Fruit fly (Drosophila melanogaster) whole organism, embryonic: ENCODE measurements around the gene SCCRO.

Experiments used
- CG10209 ChIP-seq: fragments of 200-800 bp; sonication (Bioruptor generic); optimal IDR thresholded peaks from 3 replicates; lab custom pipeline; 2017; ENCODE audit warnings: missing biosample characterization, mild to moderate bottlenecking, missing genetic modification characterization, missing genetic modification reagents
- CG11085 ChIP-seq: fragments of 200-800 bp; sonication (Bioruptor generic); IDR thresholded peaks from 2 replicates; pipeline ENCODE4 v1.3.6; 2022; ENCODE audit warnings: missing biosample characterization, missing genetic modification characterization
- CG11093 ChIP-seq: fragments of 200-800 bp; sonication (Bioruptor generic); IDR thresholded peaks from 3 replicates; pipeline ENCODE4 v1.3.6; 2022; ENCODE audit warnings: missing biosample characterization, missing genetic modification characterization
- CG11695 ChIP-seq: fragments of 200-800 bp; sonication (Bioruptor generic); IDR thresholded peaks from 3 replicates; pipeline ENCODE4 v1.3.6; 2022; ENCODE audit warnings: missing biosample characterization, missing genetic modification characterization
- CG11723 ChIP-seq: fragments of 200-800 bp; sonication (Bioruptor generic); optimal IDR thresholded peaks from 2 replicates; lab custom pipeline; 2017; ENCODE audit warnings: missing biosample characterization, mild to moderate bottlenecking, missing genetic modification characterization
- CG12071 ChIP-seq: fragments of 200-800 bp; sonication (Bioruptor generic); optimal IDR thresholded peaks from 3 replicates; lab custom pipeline; 2018; ENCODE audit warnings: missing biosample characterization, mild to moderate bottlenecking, missing genetic modification characterization
- CG12236 ChIP-seq: fragments of 200-800 bp; sonication (Bioruptor generic); optimal IDR thresholded peaks from 2 replicates; lab custom pipeline; 2016; ENCODE audit warnings: missing biosample characterization, missing genetic modification characterization
- CG13296 ChIP-seq: fragments of 200-800 bp; sonication (Bioruptor generic); optimal IDR thresholded peaks from 3 replicates; lab custom pipeline; 2018; ENCODE audit warnings: missing biosample characterization, mild to moderate bottlenecking, missing genetic modification characterization
- CG13894 ChIP-seq: fragments of 200-800 bp; sonication (Bioruptor generic); optimal IDR thresholded peaks from 3 replicates; lab custom pipeline; 2018; ENCODE audit warnings: missing biosample characterization, mild to moderate bottlenecking, missing genetic modification characterization, moderate library complexity
- CG14860 ChIP-seq: fragments of 200-800 bp; sonication (Bioruptor generic); IDR thresholded peaks from 3 replicates; pipeline ENCODE4 v1.3.6; 2022; ENCODE audit warnings: missing biosample characterization, missing genetic modification characterization; ENCODE audit not compliant: partially characterized antibody
- CG1603 ChIP-seq: fragments of 200-800 bp; sonication (Bioruptor generic); optimal IDR thresholded peaks from 2 replicates; lab custom pipeline; 2019; ENCODE audit warnings: missing biosample characterization, mild to moderate bottlenecking, missing genetic modification characterization, moderate library complexity
- CG16779 ChIP-seq: fragments of 200-800 bp; sonication (Bioruptor generic); IDR thresholded peaks from 2 replicates; pipeline ENCODE4 v1.3.6; 2022; ENCODE audit warnings: missing biosample characterization, missing genetic modification characterization
- CG17361 ChIP-seq: fragments of 200-800 bp; sonication (Bioruptor generic); IDR thresholded peaks from 3 replicates; pipeline ENCODE4 v1.3.6; 2022; ENCODE audit warnings: missing biosample characterization, missing genetic modification characterization
- CG18476 ChIP-seq: fragments of 200-800 bp; sonication (Bioruptor generic); optimal IDR thresholded peaks from 2 replicates; lab custom pipeline; 2016; ENCODE audit warnings: missing biosample characterization, mild to moderate bottlenecking, missing genetic modification characterization
- CG18764 ChIP-seq: fragments of 200-800 bp; sonication (Bioruptor generic); optimal IDR thresholded peaks from 3 replicates; lab custom pipeline; 2016; ENCODE audit warnings: missing biosample characterization, missing genetic modification characterization
- CG2199 ChIP-seq: fragments of 200-800 bp; sonication (Bioruptor generic); IDR thresholded peaks from 3 replicates; pipeline ENCODE4 v1.3.6; 2022; ENCODE audit warnings: missing biosample characterization, missing genetic modification characterization
- CG2678 ChIP-seq: fragments of 200-800 bp; sonication (Bioruptor generic); optimal IDR thresholded peaks from 3 replicates; lab custom pipeline; 2019; ENCODE audit warnings: missing biosample characterization, mild to moderate bottlenecking, missing genetic modification characterization, moderate library complexity
- CG30403 ChIP-seq: fragments of 200-800 bp; sonication (Bioruptor generic); optimal IDR thresholded peaks from 3 replicates; lab custom pipeline; 2016; ENCODE audit warnings: missing biosample characterization, missing genetic modification characterization
- CG3281 ChIP-seq: fragments of 200-800 bp; sonication (Bioruptor generic); optimal IDR thresholded peaks from 3 replicates; lab custom pipeline; 2017; ENCODE audit warnings: missing biosample characterization, mild to moderate bottlenecking, missing genetic modification characterization
- CG3995 ChIP-seq: fragments of 200-800 bp; sonication (Bioruptor generic); optimal IDR thresholded peaks from 3 replicates; lab custom pipeline; 2016; ENCODE audit warnings: missing biosample characterization, missing genetic modification characterization
- CG4424 ChIP-seq: fragments of 200-800 bp; sonication (Bioruptor generic); optimal IDR thresholded peaks from 3 replicates; lab custom pipeline; 2016; ENCODE audit warnings: missing biosample characterization, missing genetic modification characterization
- Dfd ChIP-seq, 2 experiments: fragments of >200 bp; optimal IDR thresholded peaks; 2 replicates each; lab custom pipeline; 2017; ENCODE audit warnings: missing biosample characterization in 2 of 2, missing genetic modification characterization in 2 of 2
- Doc2 ChIP-seq: fragments of 200-800 bp; sonication (Bioruptor generic); IDR thresholded peaks from 2 replicates; pipeline ENCODE4 v1.3.6; 2022; ENCODE audit warnings: missing biosample characterization, missing genetic modification characterization
- GATAe ChIP-seq: fragments of 200-800 bp; sonication (Bioruptor generic); conservative IDR thresholded peaks from 2 replicates; pipeline ENCODE4 v1.3.6; 2022; ENCODE audit warnings: missing biosample characterization, missing genetic modification characterization
- H2.0 ChIP-seq: fragments of 200-800 bp; sonication (Bioruptor generic); IDR thresholded peaks from 2 replicates; pipeline ENCODE4 v1.3.6; 2022; ENCODE audit warnings: missing biosample characterization, missing genetic modification characterization
- HmgZ ChIP-seq: fragments of 200-800 bp; sonication (Bioruptor generic); optimal IDR thresholded peaks from 2 replicates; lab custom pipeline; 2018; ENCODE audit warnings: missing biosample characterization, mild to moderate bottlenecking, missing genetic modification characterization
- Hr51 ChIP-seq, 2 experiments: fragments of 200-800 bp; sonication (Bioruptor generic); optimal IDR thresholded peaks; 2 replicates in 1 of 2; 3 replicates in 1 of 2; lab custom pipeline; 2016 to 2018; ENCODE audit warnings: missing biosample characterization in 2 of 2, missing genetic modification characterization in 2 of 2, mild to moderate bottlenecking in 1 of 2, moderate library complexity in 1 of 2
- NK7.1 ChIP-seq: fragments of 200-800 bp; sonication (Bioruptor generic); optimal IDR thresholded peaks from 3 replicates; lab custom pipeline; 2016; ENCODE audit warnings: missing biosample characterization, missing genetic modification characterization
- PHDP ChIP-seq: fragments of 200-800 bp; sonication (Bioruptor generic); optimal IDR thresholded peaks from 3 replicates; lab custom pipeline; 2018; ENCODE audit warnings: missing biosample characterization, mild to moderate bottlenecking, missing genetic modification characterization, moderate library complexity
- Poxn ChIP-seq: fragments of 200-800 bp; sonication (Bioruptor generic); IDR thresholded peaks from 2 replicates; pipeline ENCODE4 v1.3.6; 2022; ENCODE audit warnings: missing biosample characterization, missing genetic modification characterization
- Scr ChIP-seq: fragments of 200-800 bp; sonication (Bioruptor generic); IDR thresholded peaks from 2 replicates; pipeline ENCODE4 v1.3.6; 2022; ENCODE audit warnings: missing biosample characterization, missing genetic modification characterization; ENCODE audit not compliant: partially characterized antibody
- Sry-δ ChIP-seq: fragments of 200-800 bp; sonication (Bioruptor generic); optimal IDR thresholded peaks from 2 replicates; lab custom pipeline; 2016; ENCODE audit warnings: missing biosample characterization, missing genetic modification characterization
- Stat92E ChIP-seq, 3 experiments: fragments of >200 bp in 2 of 3; fragments of 200-800 bp in 1 of 3; sonication (Bioruptor generic) in 1 of 3; optimal IDR thresholded peaks; 2 replicates each; lab custom pipeline; 2017 to 2019; ENCODE audit warnings: missing biosample characterization in 3 of 3, missing genetic modification characterization in 3 of 3, mild to moderate bottlenecking in 1 of 3, moderate library complexity in 1 of 3
- Vsx1 ChIP-seq: fragments of 200-800 bp; sonication (Bioruptor generic); optimal IDR thresholded peaks from 2 replicates; lab custom pipeline; 2017; ENCODE audit warnings: missing biosample characterization, mild to moderate bottlenecking, missing genetic modification characterization, missing genetic modification reagents
- aop ChIP-seq: fragments of 200-800 bp; sonication (Bioruptor generic); IDR thresholded peaks from 2 replicates; pipeline ENCODE4 v1.3.6; 2022; ENCODE audit warnings: missing biosample characterization, missing genetic modification characterization
- cg ChIP-seq: fragments of 200-800 bp; sonication (Bioruptor generic); optimal IDR thresholded peaks from 3 replicates; lab custom pipeline; 2019; ENCODE audit warnings: missing biosample characterization, mild to moderate bottlenecking, missing genetic modification characterization, moderate library complexity
- dmrt99B ChIP-seq: fragments of 200-800 bp; sonication (Bioruptor generic); optimal IDR thresholded peaks from 2 replicates; lab custom pipeline; 2018; ENCODE audit warnings: missing biosample characterization, mild to moderate bottlenecking, missing genetic modification characterization, moderate library complexity
- dysf ChIP-seq: fragments of 200-800 bp; sonication (Bioruptor generic); IDR thresholded peaks from 3 replicates; pipeline ENCODE4 v1.3.6; 2022; ENCODE audit warnings: missing biosample characterization, missing genetic modification characterization
- gce ChIP-seq: fragments of 200-800 bp; sonication (Bioruptor generic); IDR thresholded peaks from 3 replicates; pipeline ENCODE4 v1.3.6; 2022; ENCODE audit warnings: missing biosample characterization, missing genetic modification characterization
- gcm ChIP-seq: fragments of 200-800 bp; sonication (Bioruptor generic); optimal IDR thresholded peaks from 2 replicates; lab custom pipeline; 2019; ENCODE audit warnings: missing biosample characterization, mild to moderate bottlenecking, missing genetic modification characterization, moderate library complexity
- grn ChIP-seq: fragments of 200-800 bp; sonication (Bioruptor generic); optimal IDR thresholded peaks from 3 replicates; lab custom pipeline; 2017; ENCODE audit warnings: missing biosample characterization, missing genetic modification characterization
- mam ChIP-seq: fragments of 200-800 bp; sonication (Bioruptor generic); optimal IDR thresholded peaks from 3 replicates; lab custom pipeline; 2016; ENCODE audit warnings: missing biosample characterization, missing genetic modification characterization
- sima ChIP-seq: fragments of 200-800 bp; sonication (Bioruptor generic); optimal IDR thresholded peaks from 2 replicates; lab custom pipeline; 2016; ENCODE audit warnings: missing biosample characterization, missing genetic modification characterization
- slbo ChIP-seq: fragments of 200-800 bp; sonication (Bioruptor generic); IDR thresholded peaks from 2 replicates; pipeline ENCODE4 v1.3.6; 2022; ENCODE audit warnings: missing biosample characterization, missing genetic modification characterization
- so ChIP-seq: fragments of 200-800 bp; sonication (Bioruptor generic); IDR thresholded peaks from 3 replicates; pipeline ENCODE4 v1.3.6; 2022; ENCODE audit warnings: missing biosample characterization, missing genetic modification characterization
- sob ChIP-seq: fragments of 200-800 bp; sonication (Bioruptor generic); IDR thresholded peaks from 2 replicates; pipeline ENCODE4 v1.3.6; 2022; ENCODE audit warnings: missing biosample characterization, missing genetic modification characterization
- sr ChIP-seq: fragments of 200-800 bp; sonication (Bioruptor generic); IDR thresholded peaks from 3 replicates; pipeline ENCODE4 v1.3.6; 2022; ENCODE audit warnings: missing biosample characterization, missing genetic modification characterization
- tio ChIP-seq: fragments of 200-800 bp; sonication (Bioruptor generic); optimal IDR thresholded peaks from 2 replicates; lab custom pipeline; 2017; ENCODE audit warnings: missing biosample characterization, missing genetic modification characterization, inconsistent platforms
- tll ChIP-seq, 2 experiments: fragments of 200-800 bp in 1 of 2; fragments of >200 bp in 1 of 2; sonication (Bioruptor generic) in 1 of 2; optimal IDR thresholded peaks; 2 replicates each; lab custom pipeline; 2017 to 2019; ENCODE audit warnings: missing biosample characterization in 2 of 2, missing genetic modification characterization in 2 of 2, mild to moderate bottlenecking in 1 of 2, moderate library complexity in 1 of 2

Gene SCCRO

DNA sequence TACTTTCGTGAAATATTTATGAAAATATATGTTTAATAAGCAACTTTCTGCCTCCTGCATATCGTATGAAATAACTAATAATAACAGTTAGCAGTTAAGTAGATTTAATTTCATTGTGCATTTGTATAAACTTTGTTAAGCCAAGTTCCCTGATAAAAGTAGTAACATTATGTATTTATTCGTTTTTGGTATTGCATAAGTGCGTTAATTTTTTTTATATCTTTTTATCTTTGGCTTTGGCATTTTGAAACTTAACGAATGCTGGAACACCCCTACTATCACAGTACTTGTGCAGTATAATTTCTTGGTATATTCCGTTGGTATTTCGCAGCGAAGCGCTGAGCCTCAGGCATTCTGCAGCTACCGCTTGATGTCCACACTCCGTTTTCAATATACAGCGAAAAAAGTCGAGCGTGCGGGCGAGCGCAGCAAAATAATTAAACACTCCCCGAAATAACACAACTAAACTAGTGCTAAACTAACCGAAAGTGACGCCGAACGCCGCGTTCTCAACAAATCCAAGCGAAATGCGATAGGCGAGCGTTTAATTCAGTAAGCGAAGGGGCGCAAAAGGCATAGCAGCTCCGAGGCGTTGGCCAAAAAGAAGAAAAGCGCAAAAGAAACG, 25.4 kb downstream of the SCCRO start, which contains the start of gene RhoGAP71E (continued):
- TF ChIP-seq tio (GFP tag; lab: Kevin White, UChicago): no peak
- peak; percentile 60 for TF ChIP-seq slbo
- TF ChIP-seq NK7.1 (GFP tag; lab: Kevin White, UChicago): no peak
- TF ChIP-seq H2.0: 0 out of 2 replicates have a peak, but pooled peaks have one; percentile 47
- peak; percentile 64 for TF ChIP-seq CG13296 (GFP tag; lab: Kevin White, UChicago)
- no peak for TF ChIP-seq grn (GFP tag; lab: Kevin White, UChicago)
- TF ChIP-seq CG2199: no peak
- TF ChIP-seq Sry-δ: no peak
- TF ChIP-seq CG11723 (GFP tag; lab: Kevin White, UChicago): peak; percentile 35
- peak; percentile 7 for TF ChIP-seq CG18476 (GFP tag; lab: Kevin White, UChicago)
- peak; percentile 40; the same call in 1 of the 2 replicates for TF ChIP-seq Scr (GFP tag; lab: Robert Waterston, UW)
- no peak; the same call in 2 of the 3 replicates for TF ChIP-seq gce (GFP tag; lab: Robert Waterston, UW)
- no peak for TF ChIP-seq Doc2 (GFP tag; lab: Robert Waterston, UW)
- TF ChIP-seq PHDP (tag; lab: Kevin White, UChicago): peak; percentile 23
- no peak for TF ChIP-seq CG4424
- no peak for TF ChIP-seq sr
- TF ChIP-seq GATAe (GFP tag; lab: Robert Waterston, UW): no peak
- TF ChIP-seq CG14860 (GFP tag; lab: Robert Waterston, UW): no peak
- peak; percentile 73 for TF ChIP-seq CG2678
- no peak for TF ChIP-seq aop (GFP tag; lab: Robert Waterston, UW)
- TF ChIP-seq so (GFP tag; lab: Robert Waterston, UW): 0 out of 3 replicates have a peak, but pooled peaks have one; percentile 54
- peak; percentile 3 for TF ChIP-seq CG3995 (GFP tag; lab: Kevin White, UChicago)
- TF ChIP-seq Hr51 (GFP tag; optimal IDR thresholded peaks at IDR 0.05; lab: Kevin White, UChicago): peak in 1 of 2 experiments; percentile 0
- no peak for TF ChIP-seq CG30403 (GFP tag; lab: Kevin White, UChicago)
- TF ChIP-seq sima (GFP tag; lab: Kevin White, UChicago): no peak
- TF ChIP-seq cg (GFP tag; lab: Kevin White, UChicago): no peak
- TF ChIP-seq CG11085 (GFP tag; lab: Robert Waterston, UW): no peak
- peak; percentile 57 for TF ChIP-seq CG1603 (tag; lab: Kevin White, UChicago)
- TF ChIP-seq Vsx1: no peak
- TF ChIP-seq CG16779 (GFP tag; lab: Robert Waterston, UW): no peak
- no peak for TF ChIP-seq CG3281 (GFP tag; lab: Kevin White, UChicago)
- TF ChIP-seq mam (GFP tag; lab: Kevin White, UChicago): peak; percentile 27
- no peak for TF ChIP-seq Poxn
- peak; percentile 69; the same call in 2 of the 3 replicates for TF ChIP-seq CG17361 (GFP tag; lab: Robert Waterston, UW)
- peak; percentile 63; the same call in 2 of the 3 replicates for TF ChIP-seq CG11695
- TF ChIP-seq CG12236: no peak
- TF ChIP-seq Dfd (GFP tag; optimal IDR thresholded peaks at IDR 0.05; lab: Kevin White, UChicago): no peak
- peak; percentile 59 for TF ChIP-seq CG13894 (tag; lab: Kevin White, UChicago)
- TF ChIP-seq CG10209 (GFP tag; lab: Kevin White, UChicago): peak; percentile 29
- TF ChIP-seq dysf (GFP tag; lab: Robert Waterston, UW): peak; percentile 25; the same call in 1 of the 3 replicates
- TF ChIP-seq Stat92E (GFP tag; optimal IDR thresholded peaks at IDR 0.05; lab: Kevin White, UChicago): peak in 1 of 3 experiments; percentile 80
- no peak for TF ChIP-seq tll (GFP tag; optimal IDR thresholded peaks at IDR 0.05; lab: Kevin White, UChicago)
- no peak for TF ChIP-seq CG11093
- TF ChIP-seq sob (GFP tag; lab: Robert Waterston, UW): peak; percentile 65; the same call in 1 of the 2 replicates
- peak; percentile 21 for TF ChIP-seq CG12071
- peak; percentile 51 for TF ChIP-seq gcm (GFP tag; lab: Kevin White, UChicago)
- peak; percentile 49 for TF ChIP-seq dmrt99B (tag; lab: Kevin White, UChicago)
- TF ChIP-seq HmgZ (tag; lab: Kevin White, UChicago): peak; percentile 63
- TF ChIP-seq CG18764 (GFP tag; lab: Kevin White, UChicago): no peak
